Worm (Caenorhabditis elegans) whole organism, L2 larva: ENCODE data around the gene npr-12.

Experiments
- C34F6.9 ChIP-seq: fragments of 150-350 bp; optimal IDR thresholded peaks from 2 replicates; lab custom pipeline; 2014; ENCODE audit warnings: missing biosample characterization, missing genetic modification characterization
- F13H6.1 ChIP-seq: sonication (generic microtip); optimal IDR thresholded peaks from 2 replicates; lab custom pipeline; 2016; ENCODE audit warnings: missing genetic modification characterization, missing compliant biosample characterization
- R02D3.7 ChIP-seq: fragments of 150-350 bp; optimal IDR thresholded peaks from 2 replicates; lab custom pipeline; 2014; ENCODE audit warnings: missing biosample characterization, missing genetic modification characterization
- ZK546.5 ChIP-seq: sonication (generic microtip); optimal IDR thresholded peaks from 2 replicates; lab custom pipeline; 2017; ENCODE audit warnings: missing biosample characterization, missing genetic modification characterization
- blmp-1 ChIP-seq: sonication (generic microtip); optimal IDR thresholded peaks from 2 replicates; lab custom pipeline; 2017; ENCODE audit warnings: missing genetic modification characterization, mild to moderate bottlenecking, missing compliant biosample characterization, antibody characterized with exemption, moderate library complexity; ENCODE audit not compliant: insufficient read depth
- ceh-16 ChIP-seq: fragments of 150-350 bp; optimal IDR thresholded peaks from 2 replicates; lab custom pipeline; 2014; ENCODE audit warnings: missing biosample characterization, missing genetic modification characterization
- ceh-82 ChIP-seq: fragments of 150-350 bp; optimal IDR thresholded peaks from 2 replicates; lab custom pipeline; 2014; ENCODE audit warnings: missing biosample characterization, missing genetic modification characterization
- crh-2 ChIP-seq: sonication (generic microtip); optimal IDR thresholded peaks from 2 replicates; lab custom pipeline; 2017; ENCODE audit warnings: missing biosample characterization, missing genetic modification characterization
- egl-27 ChIP-seq: sonication (generic microtip); optimal IDR thresholded peaks from 3 replicates; lab custom pipeline; 2017; ENCODE audit warnings: missing biosample characterization, missing genetic modification reagents, missing genetic modification characterization
- fos-1 ChIP-seq: fragments of 150-350 bp; optimal IDR thresholded peaks from 2 replicates; lab custom pipeline; 2014; ENCODE audit warnings: missing biosample characterization, missing genetic modification characterization
- gmeb-1 ChIP-seq: fragments of 150-350 bp; optimal IDR thresholded peaks from 2 replicates; lab custom pipeline; 2014; ENCODE audit warnings: missing biosample characterization, missing genetic modification characterization
- lin-13 ChIP-seq: fragments of 150-350 bp; optimal IDR thresholded peaks from 2 replicates; lab custom pipeline; 2014; ENCODE audit warnings: missing biosample characterization, missing genetic modification reagents, missing genetic modification characterization
- lin-39 ChIP-seq: fragments of 150-350 bp; optimal IDR thresholded peaks from 2 replicates; lab custom pipeline; 2014; ENCODE audit warnings: missing biosample characterization, missing genetic modification reagents, missing genetic modification characterization
- lsy-2 ChIP-seq, 2 experiments: fragments of 150-350 bp in 1 of 2; sonication (generic microtip) in 1 of 2; optimal IDR thresholded peaks; 2 replicates each; lab custom pipeline; 2014 to 2017; ENCODE audit warnings: missing biosample characterization in 2 of 2, missing genetic modification characterization in 2 of 2
- mab-5 ChIP-seq: fragments of 150-350 bp; optimal IDR thresholded peaks from 2 replicates; lab custom pipeline; 2014; ENCODE audit warnings: missing biosample characterization, missing genetic modification characterization
- mdl-1 ChIP-seq, 2 experiments: fragments of 150-350 bp in 1 of 2; sonication (generic microtip) in 1 of 2; optimal IDR thresholded peaks; 2 replicates each; lab custom pipeline; 2017; ENCODE audit warnings: missing biosample characterization in 2 of 2, missing genetic modification characterization in 2 of 2
- nhr-10 ChIP-seq: sonication (generic microtip); optimal IDR thresholded peaks from 2 replicates; lab custom pipeline; 2017; ENCODE audit warnings: missing biosample characterization, missing genetic modification characterization
- nhr-11 ChIP-seq: fragments of 150-350 bp; optimal IDR thresholded peaks from 2 replicates; lab custom pipeline; 2014; ENCODE audit warnings: missing biosample characterization, missing genetic modification characterization
- nhr-12 ChIP-seq: fragments of 150-350 bp; optimal IDR thresholded peaks from 2 replicates; lab custom pipeline; 2014; ENCODE audit warnings: missing biosample characterization, missing genetic modification characterization
- nhr-129 ChIP-seq: fragments of 150-350 bp; optimal IDR thresholded peaks from 2 replicates; lab custom pipeline; 2014; ENCODE audit warnings: missing biosample characterization, missing genetic modification characterization
- nhr-21 ChIP-seq: fragments of 150-350 bp; optimal IDR thresholded peaks from 2 replicates; lab custom pipeline; 2014; ENCODE audit warnings: missing biosample characterization, missing genetic modification characterization
- nhr-25 ChIP-seq: fragments of 150-350 bp; sonication (generic microtip); optimal IDR thresholded peaks from 3 replicates; lab custom pipeline; 2014; ENCODE audit warnings: missing biosample characterization, missing genetic modification characterization
- nhr-6 ChIP-seq: fragments of 150-350 bp; optimal IDR thresholded peaks from 2 replicates; lab custom pipeline; 2014; ENCODE audit warnings: missing biosample characterization, missing genetic modification characterization
- nhr-77 ChIP-seq: fragments of 150-350 bp; optimal IDR thresholded peaks from 2 replicates; lab custom pipeline; 2014; ENCODE audit warnings: missing biosample characterization, missing genetic modification characterization
- peb-1 ChIP-seq: fragments of 150-350 bp; optimal IDR thresholded peaks from 2 replicates; lab custom pipeline; 2014; ENCODE audit warnings: missing biosample characterization, missing genetic modification characterization
- sem-4 ChIP-seq: fragments of 150-350 bp; optimal IDR thresholded peaks from 2 replicates; lab custom pipeline; 2014; ENCODE audit warnings: missing biosample characterization, missing genetic modification reagents, missing genetic modification characterization
- skn-1 ChIP-seq: sonication (generic microtip); optimal IDR thresholded peaks from 2 replicates; lab custom pipeline; 2017; ENCODE audit warnings: missing biosample characterization, missing genetic modification characterization
- sma-3 ChIP-seq: sonication (generic microtip); optimal IDR thresholded peaks from 2 replicates; lab custom pipeline; 2016; ENCODE audit warnings: missing genetic modification reagents, missing genetic modification characterization, missing compliant biosample characterization
- sma-9 ChIP-seq, 2 experiments: fragments of 150-350 bp in 1 of 2; sonication (generic microtip) in 1 of 2; optimal IDR thresholded peaks; 2 replicates each; lab custom pipeline; 2014 to 2016; ENCODE audit warnings: missing genetic modification characterization in 2 of 2, mild to moderate bottlenecking in 1 of 2, missing biosample characterization in 1 of 2, missing compliant biosample characterization in 1 of 2, missing genetic modification reagents in 1 of 2, moderate library complexity in 1 of 2
- snpc-4 ChIP-seq: fragments of 150-350 bp; optimal IDR thresholded peaks from 2 replicates; lab custom pipeline; 2014; ENCODE audit warnings: missing biosample characterization, missing genetic modification characterization
- unc-39 ChIP-seq: fragments of 150-350 bp; optimal IDR thresholded peaks from 2 replicates; lab custom pipeline; 2014; ENCODE audit warnings: missing biosample characterization, missing genetic modification characterization
- unc-55 ChIP-seq: fragments of 150-350 bp; sonication (generic microtip); optimal IDR thresholded peaks from 3 replicates; lab custom pipeline; 2014; ENCODE audit warnings: missing biosample characterization, missing genetic modification reagents, missing genetic modification characterization
- zag-1 ChIP-seq: fragments of 150-350 bp; optimal IDR thresholded peaks from 2 replicates; lab custom pipeline; 2014; ENCODE audit warnings: missing biosample characterization, missing genetic modification characterization
- ztf-1 ChIP-seq: fragments of 200-800 bp; sonication (Bioruptor generic); conservative IDR thresholded peaks from 2 replicates; pipeline ENCODE4 v1.3.6; 2022; ENCODE audit warnings: missing genetic modification characterization, missing compliant biosample characterization

npr-12 gene

DNA sequence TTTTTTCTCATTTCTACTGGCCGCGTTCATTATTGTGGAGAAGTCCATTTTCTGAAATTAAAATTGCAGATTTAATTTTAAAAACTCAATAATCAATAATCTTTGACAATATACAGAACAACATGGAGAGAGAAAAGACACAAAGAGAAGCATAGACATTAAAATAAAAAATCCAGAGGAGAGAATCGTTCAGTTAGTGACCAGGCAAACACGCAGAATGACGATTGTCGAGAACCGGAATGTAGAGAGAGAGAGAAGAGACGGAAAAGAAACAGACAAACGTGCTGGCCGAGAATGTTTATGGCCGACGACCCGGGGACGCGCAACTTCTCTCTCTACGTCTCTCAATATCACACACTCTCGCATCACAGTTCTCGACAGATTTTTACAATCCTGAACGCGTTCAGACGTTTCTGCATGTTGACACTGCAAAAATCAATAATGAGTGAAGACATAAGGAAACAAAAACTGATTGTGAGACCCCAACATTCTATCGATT lies 49.8 kb downstream of the npr-12 start, which contains the start of the genes T05A12.3 and T05A12.4:
Gene T05A12.3 (minus strand): TSS at position 51 of the 499 bp plus-strand sequence.
Gene T05A12.4 (plus strand): TSS at position 348 of the 499 bp plus-strand sequence.
- TF ChIP-seq snpc-4 (tag; lab: Kevin White, UChicago) (no peak), gmeb-1 (peak; percentile 4), C34F6.9 (tag; lab: Kevin White, UChicago) (peak; percentile 73), sma-3 (GFP tag; lab: Kevin White, UChicago) (peak; percentile 7), nhr-10 (tag; lab: Kevin White, UChicago) (no peak), mdl-1 (tag; optimal IDR thresholded peaks at IDR 0.05; lab: Kevin White, UChicago) (no peak), blmp-1 (tag; lab: Kevin White, UChicago) (peak; percentile 30), sem-4 (peak; percentile 19)
- TF ChIP-seq, all 48 proteins: peak for 5

DNA sequence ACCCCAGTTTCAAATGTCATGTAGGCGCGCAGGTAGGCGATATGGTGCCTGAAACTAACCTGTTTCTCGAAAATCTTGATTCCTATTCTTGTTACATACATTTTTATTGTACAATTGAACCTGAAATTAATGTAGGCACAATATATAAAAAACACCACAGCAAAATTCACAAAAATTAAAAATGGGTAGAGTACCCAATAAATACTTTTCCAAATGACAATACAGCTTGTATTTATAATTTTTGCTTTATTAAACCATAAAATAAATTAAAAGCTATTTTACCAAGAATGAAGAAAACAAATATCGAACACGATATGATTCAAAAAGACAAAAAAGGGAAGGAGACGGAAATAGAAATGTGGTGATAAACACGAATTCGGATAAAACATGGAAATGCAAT lies 54.1 kb downstream of the npr-12 start, which contains the start of gene tre-2:
Gene tre-2 (minus strand): TSS at position 101 of the 400 bp plus-strand sequence.
- no peak for TF ChIP-seq nhr-77
- TF ChIP-seq nhr-12: no peak
- TF ChIP-seq ztf-1 (GFP tag; lab: Robert Waterston, UW): no peak
- no peak for TF ChIP-seq sma-3 (GFP tag; lab: Kevin White, UChicago)
- no peak for TF ChIP-seq peb-1 (tag; lab: Kevin White, UChicago)
- TF ChIP-seq ceh-82: no peak
- no peak for TF ChIP-seq fos-1 (tag; lab: Kevin White, UChicago)
- TF ChIP-seq F13H6.1 (tag; lab: Kevin White, UChicago): no peak
- no peak for TF ChIP-seq lin-13 (GFP tag; lab: Kevin White, UChicago)
- no peak for TF ChIP-seq unc-39
- TF ChIP-seq ZK546.5 (tag; lab: Kevin White, UChicago): no peak
- TF ChIP-seq R02D3.7: no peak
- no peak for TF ChIP-seq snpc-4 (tag; lab: Kevin White, UChicago)
- TF ChIP-seq, all 48 proteins: peak for 0

DNA sequence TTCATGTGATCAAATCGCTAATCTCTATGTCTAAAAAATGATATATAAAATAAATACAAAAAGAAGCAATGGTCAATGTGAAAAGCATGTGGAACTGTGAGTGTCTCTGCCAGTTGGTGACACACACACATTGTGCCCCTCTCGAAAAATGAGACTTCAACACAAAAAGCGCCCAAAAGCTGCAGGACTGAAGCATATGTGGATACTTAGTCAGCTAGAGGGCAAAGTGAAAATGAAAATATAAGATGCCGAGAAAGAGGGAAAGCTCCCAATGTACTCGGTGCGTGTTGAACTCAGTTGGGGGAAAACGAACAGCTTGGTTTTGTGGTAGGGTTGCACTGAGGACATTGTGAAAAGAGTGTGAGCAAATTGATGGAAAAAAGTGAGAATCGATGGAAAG lies 56.3 kb downstream of the npr-12 start:
- TF ChIP-seq snpc-4 (tag; lab: Kevin White, UChicago) (peak; percentile 3), nhr-6 (tag; lab: Kevin White, UChicago) (peak; percentile 42), zag-1 (tag; lab: Kevin White, UChicago) (peak; percentile 67), egl-27 (tag; lab: Kevin White, UChicago) (peak; percentile 71), sem-4 (peak; percentile 53), lin-39 (tag; lab: Kevin White, UChicago) (no peak), lin-13 (GFP tag; lab: Kevin White, UChicago) (peak; percentile 42), nhr-21 (tag; lab: Kevin White, UChicago) (peak; percentile 24), sma-9 (GFP tag; optimal IDR thresholded peaks at IDR 0.05; lab: Kevin White, UChicago) (peak; percentile 100), sma-9 (tag; optimal IDR thresholded peaks at IDR 0.05; lab: Kevin White, UChicago) (peak; percentile 86), unc-55 (GFP tag; lab: Kevin White, UChicago) (peak; percentile 45), R02D3.7 (no peak), skn-1 (tag; lab: Kevin White, UChicago) (no peak), blmp-1 (tag; lab: Kevin White, UChicago) (peak; percentile 8), nhr-10 (tag; lab: Kevin White, UChicago) (no peak), fos-1 (tag; lab: Kevin White, UChicago) (peak; percentile 66), mdl-1 (tag; optimal IDR thresholded peaks at IDR 0.05; lab: Kevin White, UChicago) (peak; percentile 49 to 62), lsy-2 (tag; optimal IDR thresholded peaks at IDR 0.05; lab: Kevin White, UChicago) (peak in 1 of 2 experiments; percentile 75), crh-2 (tag; lab: Kevin White, UChicago) (peak; percentile 39), ztf-1 (GFP tag; lab: Robert Waterston, UW) (no peak), nhr-129 (tag; lab: Kevin White, UChicago) (peak; percentile 86), C34F6.9 (tag; lab: Kevin White, UChicago) (peak; percentile 60), F13H6.1 (tag; lab: Kevin White, UChicago) (peak; percentile 89), ZK546.5 (tag; lab: Kevin White, UChicago) (no peak), mab-5 (peak; percentile 51)
- TF ChIP-seq, all 48 proteins: peak for 18

DNA sequence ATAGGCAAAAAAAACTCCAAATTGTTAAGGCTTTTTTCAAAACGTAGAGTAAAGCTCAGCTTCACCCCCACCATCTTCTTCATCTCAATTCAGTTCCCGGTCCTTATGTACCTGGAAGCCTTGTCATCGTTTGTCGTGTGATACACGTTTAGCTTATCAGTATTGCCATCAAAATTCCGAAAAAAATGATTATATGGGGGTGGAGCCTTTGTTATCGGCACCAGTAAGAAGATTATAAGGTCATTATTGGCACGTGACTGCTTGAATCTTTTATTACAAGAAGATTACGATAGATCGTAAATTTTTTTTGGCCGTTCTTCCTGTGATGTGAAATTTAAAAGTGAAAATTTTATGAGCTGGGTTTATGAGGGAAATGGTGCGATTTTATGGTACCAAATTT lies 57.0 kb downstream of the npr-12 start:
- TF ChIP-seq nhr-12: no peak
- TF ChIP-seq skn-1 (tag; lab: Kevin White, UChicago): no peak
- TF ChIP-seq ceh-16 (tag; lab: Kevin White, UChicago): no peak
- TF ChIP-seq R02D3.7: no peak
- TF ChIP-seq sma-9 (GFP tag; optimal IDR thresholded peaks at IDR 0.05; lab: Kevin White, UChicago): peak; percentile 86
- no peak for TF ChIP-seq sma-9 (tag; optimal IDR thresholded peaks at IDR 0.05; lab: Kevin White, UChicago)
- peak; percentile 0 for TF ChIP-seq F13H6.1 (tag; lab: Kevin White, UChicago)
- peak; percentile 87 for TF ChIP-seq fos-1 (tag; lab: Kevin White, UChicago)
- TF ChIP-seq sma-3 (GFP tag; lab: Kevin White, UChicago): peak; percentile 19
- peak; percentile 42 for TF ChIP-seq gmeb-1
- no peak for TF ChIP-seq nhr-25 (tag; lab: Kevin White, UChicago)
- TF ChIP-seq crh-2 (tag; lab: Kevin White, UChicago): peak; percentile 33
- TF ChIP-seq nhr-11: no peak
- no peak for TF ChIP-seq ztf-1 (GFP tag; lab: Robert Waterston, UW)
- TF ChIP-seq, all 48 proteins: peak for 6
